Worm (Caenorhabditis elegans): ENCODE data around the gene T25B6.5.

Gene T25B6.5

DNA sequence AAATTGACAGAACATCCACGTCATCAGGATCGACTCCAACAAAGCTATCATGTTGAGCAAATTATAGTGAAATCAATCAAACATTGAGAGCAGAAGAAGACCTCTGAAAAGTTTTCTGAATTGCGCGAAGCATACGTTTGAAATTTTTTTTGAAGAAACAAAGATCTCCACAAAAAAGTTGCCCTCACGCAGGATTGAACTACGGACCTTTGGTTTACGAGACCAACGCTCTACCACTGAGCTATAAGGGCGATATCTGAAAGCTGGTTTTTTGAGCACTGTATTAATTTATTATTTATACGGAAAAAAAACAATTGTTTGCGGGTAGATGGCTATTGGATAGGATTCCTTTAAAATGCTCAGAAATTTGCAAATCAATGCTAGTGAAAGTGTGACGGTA lies 3.9 kb upstream of the T25B6.5 start:
- TF ChIP-seq D2030.7 (GFP tag; IDR thresholded peaks at IDR 0.05) (peak; percentile 29; the same call in 1 of the 2 replicates), sdz-38 (tag; optimal IDR thresholded peaks at IDR 0.05) (no peak), tbp1 (GFP tag; optimal IDR thresholded peaks at IDR 0.05) (peak; percentile 83), ztf-18 (tag; optimal IDR thresholded peaks at IDR 0.05) (peak; percentile 25), nhr-27 (tag; optimal IDR thresholded peaks at IDR 0.05) (no peak), nhr-80 (tag; optimal IDR thresholded peaks at IDR 0.05) (no peak), lin-40 (tag; optimal IDR thresholded peaks at IDR 0.05) (no peak), rpc-1 (optimal IDR thresholded peaks at IDR 0.05) (peak; percentile 63), rpc-1 (tag; optimal IDR thresholded peaks at IDR 0.05) (peak; percentile 80), him-1 (tag; optimal IDR thresholded peaks at IDR 0.05) (peak; percentile 7), hlh-12 (tag; optimal IDR thresholded peaks at IDR 0.05) (no peak), tbx-9 (tag; optimal IDR thresholded peaks at IDR 0.05; ENCODE audit: borderline replicate concordance) (no peak), ceh-58 (GFP tag; IDR thresholded peaks at IDR 0.05) (no peak), dpff-1 (tag; optimal IDR thresholded peaks at IDR 0.05) (no peak), Y95B8A.8 (GFP tag; IDR thresholded peaks at IDR 0.05) (no peak), egl-44 (GFP tag; IDR thresholded peaks at IDR 0.05) (no peak), F57A8.1 (GFP tag; optimal IDR thresholded peaks at IDR 0.05) (no peak), mes-4 (tag; optimal IDR thresholded peaks at IDR 0.05) (peak; percentile 11), B0261.1 (tag; optimal IDR thresholded peaks at IDR 0.05) (peak; percentile 56), F39B2.1 (GFP tag; IDR thresholded peaks at IDR 0.05) (no peak)

DNA sequence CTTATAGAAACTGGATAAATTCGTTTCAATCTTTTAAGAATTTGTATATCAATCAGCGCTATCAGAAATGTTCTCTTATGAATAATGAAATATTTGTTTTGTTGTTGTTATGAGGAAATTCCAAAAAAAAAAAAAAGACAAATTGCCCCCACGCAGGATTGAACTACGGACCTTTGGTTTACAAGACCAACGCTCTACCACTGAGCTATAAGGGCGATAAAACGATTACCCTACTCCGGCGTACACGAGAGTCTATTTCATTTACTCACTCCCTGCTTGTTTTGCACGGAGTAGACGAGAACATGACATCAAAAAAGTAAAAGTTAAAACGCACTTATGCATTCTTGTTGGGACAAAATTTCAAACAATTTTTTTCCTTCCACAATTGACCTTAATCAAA lies 2.7 kb upstream of the T25B6.5 start:
- peak; percentile 70 for TF ChIP-seq hlh-12 (tag; optimal IDR thresholded peaks at IDR 0.05)
- TF ChIP-seq bed-2 (GFP tag; IDR thresholded peaks at IDR 0.05): 0 out of 2 replicates have a peak, but pooled peaks have one; percentile 56
- TF ChIP-seq F57A8.1 (GFP tag; optimal IDR thresholded peaks at IDR 0.05): peak; percentile 45
- TF ChIP-seq F22D6.2 (tag; optimal IDR thresholded peaks at IDR 0.05): peak; percentile 31
- TF ChIP-seq ccch-3 (GFP tag; optimal IDR thresholded peaks at IDR 0.05): peak; percentile 41
- 0 out of 2 replicates have a peak, but pooled peaks have one; percentile 8 for TF ChIP-seq Y79H2A.3 (GFP tag; conservative IDR thresholded peaks at IDR 0.05)
- peak; percentile 27 for TF ChIP-seq ztf-26 (tag; optimal IDR thresholded peaks at IDR 0.05)
- TF ChIP-seq cebp-1 (GFP tag; IDR thresholded peaks at IDR 0.05): no peak
- TF ChIP-seq cebp-1 (tag; optimal IDR thresholded peaks at IDR 0.05): no peak
- TF ChIP-seq bed-1 (GFP tag; IDR thresholded peaks at IDR 0.05): peak; percentile 80; the same call in 1 of the 2 replicates
- TF ChIP-seq nhr-90 (tag; optimal IDR thresholded peaks at IDR 0.05): peak; percentile 88
- TF ChIP-seq die-1 (tag; optimal IDR thresholded peaks at IDR 0.05): peak; percentile 97
- peak; percentile 89 for TF ChIP-seq ztf-25 (GFP tag; IDR thresholded peaks at IDR 0.05)
- TF ChIP-seq madf-8 (GFP tag; conservative IDR thresholded peaks at IDR 0.05): 0 out of 2 replicates have a peak, but pooled peaks have one; percentile 16
- TF ChIP-seq snpc-1.3 (tag; optimal IDR thresholded peaks at IDR 0.05; ENCODE audit: insufficient read depth): peak; percentile 68
- TF ChIP-seq F52B5.7 (tag; optimal IDR thresholded peaks at IDR 0.05): no peak
- peak; percentile 32 for TF ChIP-seq snpc-3.4 (tag; optimal IDR thresholded peaks at IDR 0.05)
- 0 out of 2 replicates have a peak, but pooled peaks have one; percentile 68 for TF ChIP-seq egl-18 (GFP tag; IDR thresholded peaks at IDR 0.05)
- peak; percentile 19 for TF ChIP-seq sdz-38 (tag; optimal IDR thresholded peaks at IDR 0.05)
- TF ChIP-seq rcor-1 (GFP tag; IDR thresholded peaks at IDR 0.05): peak; percentile 79
- TF ChIP-seq pha-4 (tag; optimal IDR thresholded peaks at IDR 0.05): no peak
- no peak for TF ChIP-seq lag-1 (GFP tag; IDR thresholded peaks at IDR 0.05)
- no peak for TF ChIP-seq let-526 (GFP tag; IDR thresholded peaks at IDR 0.05)
- peak; percentile 95 for TF ChIP-seq tbp1 (GFP tag; optimal IDR thresholded peaks at IDR 0.05)
- TF ChIP-seq F37B4.10 (GFP tag; IDR thresholded peaks at IDR 0.05): no peak
- no peak for TF ChIP-seq lin-40 (tag; optimal IDR thresholded peaks at IDR 0.05)
- TF ChIP-seq ZK185.1 (tag; optimal IDR thresholded peaks at IDR 0.05; ENCODE audit: poor library complexity, severe bottlenecking): peak; percentile 71
- TF ChIP-seq zfh-2 (GFP tag; conservative IDR thresholded peaks at IDR 0.05): no peak
- peak; percentile 38; the same call in 1 of the 2 replicates for TF ChIP-seq B0019.2 (GFP tag; conservative IDR thresholded peaks at IDR 0.05)
- peak; percentile 84 to 94 for TF ChIP-seq rec-8 (tag; optimal IDR thresholded peaks at IDR 0.05)
- peak; percentile 74 for TF ChIP-seq snpc-4 (GFP tag; optimal IDR thresholded peaks at IDR 0.05)
- peak in 1 of 4 experiments; percentile 30 for TF ChIP-seq snpc-4 (tag; optimal IDR thresholded peaks at IDR 0.05)
- TF ChIP-seq fkh-3 (tag; optimal IDR thresholded peaks at IDR 0.05): no peak
